Fruit fly (Drosophila melanogaster): ENCODE measurements around the gene CG12991.

The CG12991 gene

DNA sequence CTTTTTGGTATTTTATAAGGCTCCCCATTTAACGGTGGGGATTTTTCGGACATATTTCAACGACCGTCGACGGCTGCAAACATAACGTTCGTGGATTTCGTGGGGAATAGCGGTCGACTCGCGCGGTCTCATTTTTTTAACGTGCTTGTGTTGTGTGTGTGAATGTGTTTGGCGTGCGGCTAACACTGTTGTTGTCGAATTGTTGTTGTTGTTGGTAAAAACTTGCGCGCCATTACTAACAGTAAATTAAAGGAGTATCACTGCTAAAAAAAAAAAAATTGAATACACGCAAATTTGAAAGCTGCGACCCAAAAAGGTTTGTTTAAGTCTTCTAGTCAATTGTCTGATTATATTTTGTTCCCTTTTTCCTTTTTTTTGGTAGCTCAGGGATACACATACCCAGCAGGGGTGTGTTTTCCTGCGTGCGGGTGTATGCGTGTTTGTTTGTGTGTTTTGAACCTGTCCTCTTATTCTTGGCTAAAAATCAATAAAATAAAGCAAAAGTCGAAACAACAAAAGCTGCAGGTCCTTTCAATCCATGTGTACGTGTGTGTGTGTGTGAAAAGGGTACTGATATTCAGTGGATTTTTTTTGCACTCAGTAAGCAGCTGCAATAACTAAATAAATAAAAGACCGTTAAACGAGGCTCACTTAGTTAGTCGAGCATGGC lies at the start of gene CG12991 (continued):
- TF ChIP-seq Awh (GFP tag; IDR thresholded peaks at IDR 0.05) (no peak), CG13894 (tag; optimal IDR thresholded peaks at IDR 0.05) (no peak), CG10654 (GFP tag; optimal IDR thresholded peaks at IDR 0.05) (no peak), CG6254 (GFP tag; optimal IDR thresholded peaks at IDR 0.05) (no peak), tx (GFP tag; optimal IDR thresholded peaks at IDR 0.05) (no peak), CG12769 (tag; optimal IDR thresholded peaks at IDR 0.05) (no peak), stwl (tag; optimal IDR thresholded peaks at IDR 0.05) (no peak), amos (GFP tag; IDR thresholded peaks at IDR 0.05; ENCODE audit: partially characterized antibody) (no peak; the same call in 1 of the 2 replicates), sim (GFP tag; IDR thresholded peaks at IDR 0.05) (no peak), Hr78 (GFP tag; optimal IDR thresholded peaks at IDR 0.05) (no peak), ind (GFP tag; optimal IDR thresholded peaks at IDR 0.05) (peak; percentile 7), salm (tag; optimal IDR thresholded peaks at IDR 0.05) (no peak), CG8924 (tag; optimal IDR thresholded peaks at IDR 0.05) (no peak), zfh1 (GFP tag; IDR thresholded peaks at IDR 0.05) (no peak), gsb (GFP tag; IDR thresholded peaks at IDR 0.05) (no peak), cas (GFP tag; IDR thresholded peaks at IDR 0.05) (no peak), nom (GFP tag; optimal IDR thresholded peaks at IDR 0.05) (peak; percentile 39), Drgx (GFP tag; IDR thresholded peaks at IDR 0.05) (0 out of 2 replicates have a peak, but pooled peaks have one; percentile 8), CG6175 (GFP tag; IDR thresholded peaks at IDR 0.05) (no peak), inv (GFP tag; IDR thresholded peaks at IDR 0.05; ENCODE audit: partially characterized antibody) (no peak), Hmx (GFP tag; optimal IDR thresholded peaks at IDR 0.05) (no peak), CG7745 (tag; optimal IDR thresholded peaks at IDR 0.05) (no peak), CG2129 (GFP tag; IDR thresholded peaks at IDR 0.05; ENCODE audit: partially characterized antibody) (no peak), cwo (GFP tag; optimal IDR thresholded peaks at IDR 0.05) (no peak), CG9797 (GFP tag; optimal IDR thresholded peaks at IDR 0.05) (no peak), CG2712 (tag; optimal IDR thresholded peaks at IDR 0.05) (no peak), CG8388 (GFP tag; optimal IDR thresholded peaks at IDR 0.05) (no peak), CG7271 (tag; optimal IDR thresholded peaks at IDR 0.05) (no peak), twi (tag; optimal IDR thresholded peaks at IDR 0.05) (no peak), CG11247 (GFP tag; IDR thresholded peaks at IDR 0.05) (no peak), abd-A (tag; optimal IDR thresholded peaks at IDR 0.05) (no peak), CG3065 (GFP tag; optimal IDR thresholded peaks at IDR 0.05) (no peak), CG6689 (GFP tag; IDR thresholded peaks at IDR 0.05) (no peak), CG17568 (GFP tag; optimal IDR thresholded peaks at IDR 0.05) (no peak), CG30403 (GFP tag; optimal IDR thresholded peaks at IDR 0.05) (no peak), CG15479 (GFP tag; optimal IDR thresholded peaks at IDR 0.05) (no peak), CG4282 (GFP tag; optimal IDR thresholded peaks at IDR 0.05) (no peak), CG16815 (GFP tag; optimal IDR thresholded peaks at IDR 0.05) (no peak), Nf-YC (tag; optimal IDR thresholded peaks at IDR 0.05) (no peak), CG1647 (GFP tag; optimal IDR thresholded peaks at IDR 0.05) (no peak), scrt (GFP tag; optimal IDR thresholded peaks at IDR 0.05) (peak; percentile 15), maf-S (GFP tag; optimal IDR thresholded peaks at IDR 0.05) (no peak), H15 (GFP tag; IDR thresholded peaks at IDR 0.05) (no peak), CG1832 (GFP tag; optimal IDR thresholded peaks at IDR 0.05) (no peak), Tbp (GFP tag; optimal IDR thresholded peaks at IDR 0.05) (no peak), CG8944 (GFP tag; optimal IDR thresholded peaks at IDR 0.05) (no peak), CG14441 (GFP tag; IDR thresholded peaks at IDR 0.05) (no peak), bab2 (GFP tag; optimal IDR thresholded peaks at IDR 0.05) (no peak), CG30431 (GFP tag; optimal IDR thresholded peaks at IDR 0.05) (no peak), caup (GFP tag; optimal IDR thresholded peaks at IDR 0.05; ENCODE audit: severe bottlenecking) (no peak)

Measured in whole organism, embryonic.